Worm (Caenorhabditis elegans): Measurements from ENCODE around the gene R12B2.3.

R12B2.3 gene

DNA sequence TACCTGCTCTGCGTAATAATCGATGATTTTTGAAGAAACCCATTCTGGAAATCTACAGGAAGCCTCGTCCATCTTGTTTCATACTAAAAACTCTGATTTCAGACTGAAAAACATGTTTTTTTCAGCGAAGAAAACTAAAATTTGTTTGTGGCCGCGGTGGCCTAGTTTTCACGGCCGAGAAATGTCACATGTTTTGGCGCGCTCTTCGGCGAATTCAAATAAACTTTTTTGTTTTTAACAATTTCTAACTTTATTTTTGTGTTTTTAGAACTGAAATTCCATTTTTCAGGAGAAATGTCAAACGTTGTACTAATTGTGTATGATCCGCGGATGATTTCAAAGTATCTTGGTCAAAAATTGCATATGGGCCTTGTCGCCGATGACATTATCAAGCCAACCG is 2.4 kb upstream of the R12B2.3 start, which contains the start of the genes polq-1 and him-10 (continued):
- TF ChIP-seq lin-54 (GFP tag; optimal IDR thresholded peaks at IDR 0.05), result peak; percentile 54
- TF ChIP-seq aptf-3 (GFP tag; IDR thresholded peaks at IDR 0.05), result no peak
- TF ChIP-seq Y56A3A.18 (GFP tag; IDR thresholded peaks at IDR 0.05), result no peak
- no peak for TF ChIP-seq lin-40 (tag; optimal IDR thresholded peaks at IDR 0.05)
- TF ChIP-seq cebp-1 (GFP tag; IDR thresholded peaks at IDR 0.05), result no peak
- TF ChIP-seq cebp-1 (tag; optimal IDR thresholded peaks at IDR 0.05), result no peak
- TF ChIP-seq madf-8 (GFP tag; conservative IDR thresholded peaks at IDR 0.05), result peak; percentile 36; the same call in 1 of the 2 replicates
- no peak for TF ChIP-seq somi-1 (GFP tag; optimal IDR thresholded peaks at IDR 0.05)
- TF ChIP-seq aptf-2 (GFP tag; conservative IDR thresholded peaks at IDR 0.05), result no peak
- TF ChIP-seq mxl-1 (tag; optimal IDR thresholded peaks at IDR 0.05), result no peak
- no peak for TF ChIP-seq hsf-1 (GFP tag; IDR thresholded peaks at IDR 0.05)
- TF ChIP-seq mel-28 (tag; optimal IDR thresholded peaks at IDR 0.05; ENCODE audit: borderline replicate concordance), result no peak

DNA sequence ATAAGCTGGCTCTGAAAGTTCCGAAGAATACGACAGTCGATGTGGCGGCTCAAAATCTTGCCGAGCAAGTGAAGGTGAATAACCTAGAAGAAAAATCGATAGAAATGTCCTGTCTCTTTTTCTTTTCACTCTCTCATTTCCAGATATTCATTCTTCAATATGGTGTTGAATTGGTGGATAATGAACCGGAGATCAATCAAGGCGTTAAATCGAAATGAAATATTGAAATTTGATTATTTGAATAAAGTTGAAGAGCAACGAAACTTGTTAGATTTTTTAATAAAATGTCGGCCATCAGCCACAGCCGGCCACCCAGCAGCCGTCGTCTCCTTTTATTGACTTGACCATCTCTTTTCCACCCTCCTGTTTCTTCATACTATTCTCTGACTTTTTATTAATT is 1.3 kb downstream of the R12B2.3 start, which contains the start of gene R12B2.2:
TSS of gene R12B2.2 (plus strand) at position 301 of the 400 bp plus-strand sequence.
- TF ChIP-seq egl-18 (GFP tag; IDR thresholded peaks at IDR 0.05), result no peak
- no peak for TF ChIP-seq aptf-3 (GFP tag; IDR thresholded peaks at IDR 0.05)
- TF ChIP-seq gei-17 (GFP tag; optimal IDR thresholded peaks at IDR 0.05), result no peak
- no peak for TF ChIP-seq Y56A3A.18 (GFP tag; IDR thresholded peaks at IDR 0.05)
- TF ChIP-seq Y67H2A.10 (GFP tag; conservative IDR thresholded peaks at IDR 0.05), result no peak
- no peak for TF ChIP-seq dox-1 (GFP tag; IDR thresholded peaks at IDR 0.05)

DNA sequence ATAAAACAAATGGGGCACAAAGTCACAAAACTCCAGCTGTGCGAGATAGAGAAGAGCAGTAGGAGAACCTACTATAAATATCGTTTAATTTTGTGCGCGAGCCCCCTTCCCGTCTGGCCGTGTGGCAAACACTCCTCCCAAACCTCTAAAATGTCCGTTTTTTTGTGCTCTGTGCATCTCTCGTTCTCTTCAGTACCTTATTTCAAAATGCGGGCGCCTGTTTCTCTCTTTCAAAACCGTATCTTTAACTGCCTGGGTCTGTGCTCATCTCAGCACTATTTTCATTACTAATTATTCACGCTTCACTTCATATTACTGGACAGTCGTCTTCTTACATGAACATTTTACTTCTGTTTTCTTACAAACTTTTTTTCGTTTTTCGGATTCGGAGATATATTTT is 4.6 kb downstream of the R12B2.3 start:
- TF ChIP-seq hmg-1.2 (GFP tag; IDR thresholded peaks at IDR 0.05) (peak; percentile 32; the same call in 1 of the 2 replicates), F52B5.7 (tag; optimal IDR thresholded peaks at IDR 0.05) (no peak), akir-1 (GFP tag; optimal IDR thresholded peaks at IDR 0.05) (no peak), hsf-1 (GFP tag; IDR thresholded peaks at IDR 0.05) (no peak), F10E7.11 (tag; optimal IDR thresholded peaks at IDR 0.05) (no peak), nhr-80 (tag; optimal IDR thresholded peaks at IDR 0.05) (peak; percentile 53), D2030.7 (GFP tag; IDR thresholded peaks at IDR 0.05) (no peak), attf-5 (GFP tag; optimal IDR thresholded peaks at IDR 0.05) (peak; percentile 29), ztf-3 (GFP tag; optimal IDR thresholded peaks at IDR 0.05) (no peak), nfya-2 (GFP tag; IDR thresholded peaks at IDR 0.05) (no peak), ztf-28 (GFP tag; IDR thresholded peaks at IDR 0.05) (no peak), F39B2.1 (GFP tag; IDR thresholded peaks at IDR 0.05) (no peak), T07F8.4 (tag; optimal IDR thresholded peaks at IDR 0.05) (no peak), cebp-1 (GFP tag; IDR thresholded peaks at IDR 0.05) (no peak), cebp-1 (tag; optimal IDR thresholded peaks at IDR 0.05) (peak; percentile 64)

DNA sequence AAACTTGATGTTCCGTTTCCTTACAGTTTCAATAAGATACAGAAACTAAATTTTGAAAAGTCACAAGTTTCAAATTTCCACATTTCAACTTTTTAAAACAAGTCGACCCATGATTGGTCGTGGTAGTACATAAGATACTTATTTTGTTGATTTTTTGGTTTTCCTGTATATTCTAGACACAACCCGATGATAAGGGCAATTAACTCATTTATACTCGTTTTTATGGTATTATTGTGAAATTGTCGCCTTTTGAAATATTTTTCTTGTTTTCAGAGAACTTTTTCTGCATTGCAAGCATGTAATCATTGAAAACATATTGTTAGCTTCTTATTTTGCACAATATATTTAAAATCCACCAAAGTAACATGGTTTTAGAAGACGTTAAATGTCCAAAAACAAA is 6.6 kb downstream of the R12B2.3 start:
- TF ChIP-seq cebp-1 (GFP tag; IDR thresholded peaks at IDR 0.05), result no peak
- peak; percentile 53 for TF ChIP-seq cebp-1 (tag; optimal IDR thresholded peaks at IDR 0.05)
- TF ChIP-seq pha-4 (tag; optimal IDR thresholded peaks at IDR 0.05), result no peak

DNA sequence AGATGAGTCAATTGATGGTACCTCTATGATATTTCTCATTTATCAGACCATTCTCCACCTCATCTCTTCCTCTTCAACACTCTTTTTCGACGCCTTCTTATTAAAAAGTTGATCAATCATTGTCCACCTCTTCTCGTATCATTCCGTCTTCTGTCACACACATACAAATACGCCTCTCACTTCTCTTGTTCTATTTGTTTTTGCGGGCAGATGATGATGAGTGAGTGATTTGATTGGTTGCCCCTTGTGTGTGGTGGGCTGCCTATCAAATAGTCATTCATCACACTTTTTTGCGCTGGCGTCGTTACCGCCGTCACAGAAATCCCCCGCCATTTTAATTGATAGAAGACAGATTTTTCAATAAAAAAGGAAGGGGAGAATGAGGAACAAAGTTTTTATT is 7.3 kb downstream of the R12B2.3 start:
- TF ChIP-seq nhr-80 (tag; optimal IDR thresholded peaks at IDR 0.05) (peak; percentile 48), gei-17 (GFP tag; optimal IDR thresholded peaks at IDR 0.05) (no peak), cebp-1 (GFP tag; IDR thresholded peaks at IDR 0.05) (no peak), cebp-1 (tag; optimal IDR thresholded peaks at IDR 0.05) (peak; percentile 18)

DNA sequence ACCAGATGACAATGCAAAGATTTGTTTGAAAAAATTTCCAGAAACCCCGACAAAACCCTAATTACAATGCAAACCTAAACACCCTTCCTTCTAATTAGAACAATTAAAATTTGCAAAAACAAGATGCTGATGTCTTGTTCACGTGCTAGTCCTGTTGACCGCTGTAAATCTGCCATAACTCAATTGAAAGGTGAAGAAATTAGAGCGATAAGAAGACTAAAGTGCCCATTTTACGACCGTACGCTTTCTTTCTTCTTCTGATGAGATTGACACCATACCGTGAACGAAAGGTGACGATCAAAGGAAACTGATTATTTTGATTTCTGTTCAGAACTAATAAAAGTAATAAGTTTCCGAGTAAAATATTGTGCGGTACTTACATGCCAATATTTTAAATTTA is 8.1 kb downstream of the R12B2.3 start:
- peak; percentile 19 for TF ChIP-seq tbp1 (GFP tag; optimal IDR thresholded peaks at IDR 0.05)
- peak in 1 of 2 experiments; percentile 21 for TF ChIP-seq let-607 (tag; optimal IDR thresholded peaks at IDR 0.05)
- no peak for TF ChIP-seq F49E8.2 (tag; optimal IDR thresholded peaks at IDR 0.05; ENCODE audit: insufficient read depth)
- TF ChIP-seq unc-62 (GFP tag; optimal IDR thresholded peaks at IDR 0.05), result peak; percentile 6
- peak; percentile 55 for TF ChIP-seq nhr-80 (tag; optimal IDR thresholded peaks at IDR 0.05)

Data from whole organism, young adult.